Worm (Caenorhabditis elegans): ENCODE measurements around the gene mod-1.
A peak's percentile ranks its signal among the peaks of the same experiment; 100 is the strongest.

mod-1 gene

DNA sequence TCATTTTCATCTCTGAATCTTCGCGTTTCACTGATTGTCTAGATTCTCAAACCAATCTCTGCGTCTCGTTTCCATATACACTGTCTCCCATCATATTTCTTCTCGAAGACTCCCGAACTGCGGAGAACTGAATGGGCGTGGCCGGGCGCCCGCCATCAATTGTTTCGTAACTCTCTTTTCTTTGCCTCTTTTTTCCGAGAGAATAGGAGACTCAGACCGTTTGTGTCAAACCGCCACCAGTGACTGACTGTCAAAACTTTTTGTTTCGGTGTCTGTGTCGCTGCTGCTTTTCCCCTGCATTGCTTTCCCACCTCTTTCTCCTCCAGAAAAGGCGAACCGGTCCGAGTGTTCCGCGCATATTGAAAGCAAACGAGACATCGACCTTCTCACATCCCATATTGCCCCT, 22.3 kb upstream of the mod-1 start, which contains the start of gene unc-23:
Gene unc-23 (plus strand): TSS at position 176 of the 406 bp plus-strand sequence.
- TF ChIP-seq nhr-10 (tag; optimal IDR thresholded peaks at IDR 0.05) = no peak
- TF ChIP-seq peb-1 (tag; optimal IDR thresholded peaks at IDR 0.05) = no peak
- peak; percentile 80 for TF ChIP-seq nhr-129 (tag; optimal IDR thresholded peaks at IDR 0.05)
- TF ChIP-seq nhr-77 (tag; optimal IDR thresholded peaks at IDR 0.05) = peak; percentile 56
- no peak for TF ChIP-seq mbf-1 (tag; optimal IDR thresholded peaks at IDR 0.05)
- TF ChIP-seq Y55F3AM.14 (GFP tag; optimal IDR thresholded peaks at IDR 0.05) = peak; percentile 51
- TF ChIP-seq mab-5 (tag; optimal IDR thresholded peaks at IDR 0.05) = no peak
- no peak for TF ChIP-seq ZK546.5 (tag; optimal IDR thresholded peaks at IDR 0.05)
- no peak for TF ChIP-seq nhr-23 (tag; optimal IDR thresholded peaks at IDR 0.05)
- peak; percentile 94 for TF ChIP-seq F13H6.1 (tag; optimal IDR thresholded peaks at IDR 0.05)
- peak; percentile 89 for TF ChIP-seq sma-9 (GFP tag; optimal IDR thresholded peaks at IDR 0.05)
- TF ChIP-seq sma-9 (tag; optimal IDR thresholded peaks at IDR 0.05) = no peak
- peak; percentile 97 for TF ChIP-seq sma-3 (GFP tag; optimal IDR thresholded peaks at IDR 0.05)
- no peak for TF ChIP-seq lin-39 (tag; optimal IDR thresholded peaks at IDR 0.05)
- peak; percentile 86 for TF ChIP-seq nhr-25 (tag; optimal IDR thresholded peaks at IDR 0.05)
- peak; percentile 72 for TF ChIP-seq nhr-6 (tag; optimal IDR thresholded peaks at IDR 0.05)
- TF ChIP-seq lin-13 (GFP tag; optimal IDR thresholded peaks at IDR 0.05) = peak; percentile 50
- no peak for TF ChIP-seq aly-2 (tag; optimal IDR thresholded peaks at IDR 0.05)
- TF ChIP-seq gmeb-1 (tag; optimal IDR thresholded peaks at IDR 0.05) = peak; percentile 76
- TF ChIP-seq unc-39 (tag; optimal IDR thresholded peaks at IDR 0.05) = no peak
- TF ChIP-seq nhr-237 (tag; optimal IDR thresholded peaks at IDR 0.05) = no peak
- peak; percentile 95 for TF ChIP-seq sem-4 (tag; optimal IDR thresholded peaks at IDR 0.05)
- no peak for TF ChIP-seq ztf-11 (tag; optimal IDR thresholded peaks at IDR 0.05)
- TF ChIP-seq skn-1 (tag; optimal IDR thresholded peaks at IDR 0.05) = no peak
- peak; percentile 54 for TF ChIP-seq C34F6.9 (tag; optimal IDR thresholded peaks at IDR 0.05)
- no peak for TF ChIP-seq dmd-4 (tag; optimal IDR thresholded peaks at IDR 0.05)
- TF ChIP-seq ceh-82 (tag; optimal IDR thresholded peaks at IDR 0.05) = no peak
- peak; percentile 89 for TF ChIP-seq fos-1 (tag; optimal IDR thresholded peaks at IDR 0.05)
- no peak for TF ChIP-seq ama-1 (optimal IDR thresholded peaks at IDR 0.05)
- TF ChIP-seq nhr-21 (tag; optimal IDR thresholded peaks at IDR 0.05) = peak; percentile 77
- peak; percentile 59 for TF ChIP-seq ceh-16 (tag; optimal IDR thresholded peaks at IDR 0.05)
- peak; percentile 65 for TF ChIP-seq ztf-4 (tag; optimal IDR thresholded peaks at IDR 0.05)
- no peak for TF ChIP-seq elt-1 (tag; optimal IDR thresholded peaks at IDR 0.05)
- TF ChIP-seq egl-27 (tag; optimal IDR thresholded peaks at IDR 0.05) = peak; percentile 68
- no peak for TF ChIP-seq elt-3 (tag; optimal IDR thresholded peaks at IDR 0.05)
- no peak for TF ChIP-seq unc-62 (GFP tag; optimal IDR thresholded peaks at IDR 0.05)
- TF ChIP-seq unc-55 (GFP tag; optimal IDR thresholded peaks at IDR 0.05) = no peak
- TF ChIP-seq zag-1 (tag; optimal IDR thresholded peaks at IDR 0.05) = no peak
- no peak for TF ChIP-seq ztf-1 (GFP tag; conservative IDR thresholded peaks at IDR 0.05)
- no peak for TF ChIP-seq mdl-1 (tag; optimal IDR thresholded peaks at IDR 0.05)
- no peak for TF ChIP-seq snpc-4 (tag; optimal IDR thresholded peaks at IDR 0.05)
- TF ChIP-seq crh-2 (tag; optimal IDR thresholded peaks at IDR 0.05) = peak; percentile 82
- peak; percentile 91 for TF ChIP-seq blmp-1 (tag; optimal IDR thresholded peaks at IDR 0.05; ENCODE audit: insufficient read depth)
- peak; percentile 37 for TF ChIP-seq lin-11 (tag; optimal IDR thresholded peaks at IDR 0.05)
- no peak for TF ChIP-seq R02D3.7 (tag; optimal IDR thresholded peaks at IDR 0.05)
- TF ChIP-seq nhr-12 (tag; optimal IDR thresholded peaks at IDR 0.05) = no peak
- TF ChIP-seq alr-1 (tag; optimal IDR thresholded peaks at IDR 0.05) = no peak
- no peak for TF ChIP-seq nhr-11 (tag; optimal IDR thresholded peaks at IDR 0.05)
- TF ChIP-seq lsy-2 (tag; optimal IDR thresholded peaks at IDR 0.05) = peak; percentile 60 to 73
